Fruit fly (Drosophila melanogaster): ENCODE results near the gene CG13284.
A peak's percentile ranks its signal among the peaks of the same experiment; 100 is the strongest.

The CG13284 gene

dm6 chr2L:16798705-16799104 is 49.8 kb downstream of the CG13284 start, which contains the start of gene Ugt37D1 (continued):
- TF ChIP-seq tin (GFP tag; optimal IDR thresholded peaks at IDR 0.05): no peak
- no peak for TF ChIP-seq ranshi (GFP tag; IDR thresholded peaks at IDR 0.05)
- TF ChIP-seq ap (GFP tag; IDR thresholded peaks at IDR 0.05): no peak
- no peak for TF ChIP-seq Spps (tag; optimal IDR thresholded peaks at IDR 0.05)
- TF ChIP-seq CG11085 (GFP tag; IDR thresholded peaks at IDR 0.05): no peak
- TF ChIP-seq Jarid2 (GFP tag; optimal IDR thresholded peaks at IDR 0.05): peak; percentile 26
- no peak for TF ChIP-seq CG10565 (GFP tag; optimal IDR thresholded peaks at IDR 0.05)
- TF ChIP-seq Ets97D (GFP tag; optimal IDR thresholded peaks at IDR 0.05): no peak
- no peak for TF ChIP-seq Dfd (GFP tag; optimal IDR thresholded peaks at IDR 0.05)
- TF ChIP-seq CG31365 (tag; optimal IDR thresholded peaks at IDR 0.05): no peak
- no peak for TF ChIP-seq NC2α (GFP tag; optimal IDR thresholded peaks at IDR 0.05)
- no peak for TF ChIP-seq CG3163 (GFP tag; optimal IDR thresholded peaks at IDR 0.05)
- TF ChIP-seq CG5180 (GFP tag; optimal IDR thresholded peaks at IDR 0.05): no peak
- TF ChIP-seq gro (GFP tag; optimal IDR thresholded peaks at IDR 0.05): no peak
- TF ChIP-seq Rx (GFP tag; IDR thresholded peaks at IDR 0.05): no peak
- no peak for TF ChIP-seq maf-S (GFP tag; optimal IDR thresholded peaks at IDR 0.05)
- no peak for TF ChIP-seq disco-r (GFP tag; optimal IDR thresholded peaks at IDR 0.05)
- no peak for TF ChIP-seq CG1024 (GFP tag; IDR thresholded peaks at IDR 0.05)
- TF ChIP-seq CG13624 (GFP tag; optimal IDR thresholded peaks at IDR 0.05): no peak
- TF ChIP-seq bigmax (GFP tag; optimal IDR thresholded peaks at IDR 0.05): no peak
- TF ChIP-seq Mrtf (GFP tag; IDR thresholded peaks at IDR 0.05): no peak
- TF ChIP-seq CG2202 (tag; optimal IDR thresholded peaks at IDR 0.05): no peak
- TF ChIP-seq btn (GFP tag; optimal IDR thresholded peaks at IDR 0.05): no peak
- no peak for TF ChIP-seq CG6791 (GFP tag; IDR thresholded peaks at IDR 0.05; ENCODE audit: partially characterized antibody)
- no peak for TF ChIP-seq eyg (GFP tag; optimal IDR thresholded peaks at IDR 0.05)
- no peak for TF ChIP-seq abd-A (tag; optimal IDR thresholded peaks at IDR 0.05)
- TF ChIP-seq CG10321 (GFP tag; IDR thresholded peaks at IDR 0.05): no peak
- TF ChIP-seq CG15269 (tag; optimal IDR thresholded peaks at IDR 0.05): peak; percentile 5
- no peak for TF ChIP-seq fd3F (GFP tag; optimal IDR thresholded peaks at IDR 0.05)
- no peak for TF ChIP-seq jumu (GFP tag; optimal IDR thresholded peaks at IDR 0.05)
- TF ChIP-seq schlank (tag; optimal IDR thresholded peaks at IDR 0.05): no peak
- peak; percentile 24 for TF ChIP-seq Meics (GFP tag; optimal IDR thresholded peaks at IDR 0.05)
- TF ChIP-seq tap (tag; optimal IDR thresholded peaks at IDR 0.05): no peak
- TF ChIP-seq CG9817 (tag; optimal IDR thresholded peaks at IDR 0.05): no peak
- TF ChIP-seq Dek (tag; optimal IDR thresholded peaks at IDR 0.05): no peak
- no peak for TF ChIP-seq HLH54F (GFP tag; optimal IDR thresholded peaks at IDR 0.05)
- TF ChIP-seq hbn (GFP tag; IDR thresholded peaks at IDR 0.05; ENCODE audit: partially characterized antibody): no peak
- TF ChIP-seq CG4424 (GFP tag; optimal IDR thresholded peaks at IDR 0.05): no peak
- TF ChIP-seq E2f1 (GFP tag; IDR thresholded peaks at IDR 0.05): no peak
- TF ChIP-seq CG11695 (GFP tag; IDR thresholded peaks at IDR 0.05): peak; percentile 70; the same call in 1 of the 3 replicates
- TF ChIP-seq wek (GFP tag; optimal IDR thresholded peaks at IDR 0.05): no peak
- TF ChIP-seq chinmo (GFP tag; IDR thresholded peaks at IDR 0.05; ENCODE audit: partially characterized antibody): 0 out of 4 replicates have a peak, but pooled peaks have one; percentile 66
- TF ChIP-seq CG13296 (GFP tag; optimal IDR thresholded peaks at IDR 0.05): no peak
- TF ChIP-seq Neu2 (GFP tag; optimal IDR thresholded peaks at IDR 0.05; ENCODE audit: borderline replicate concordance): no peak
- peak; percentile 99 for TF ChIP-seq kah (GFP tag; optimal IDR thresholded peaks at IDR 0.05)
- no peak for TF ChIP-seq lilli (GFP tag; optimal IDR thresholded peaks at IDR 0.05)
- TF ChIP-seq CG8924 (tag; optimal IDR thresholded peaks at IDR 0.05): no peak
- no peak for TF ChIP-seq CG10431 (GFP tag; optimal IDR thresholded peaks at IDR 0.05)
- TF ChIP-seq fd64A (GFP tag; optimal IDR thresholded peaks at IDR 0.05): no peak
- TF ChIP-seq ewg (GFP tag; optimal IDR thresholded peaks at IDR 0.05): no peak
- no peak for TF ChIP-seq kay (GFP tag; optimal IDR thresholded peaks at IDR 0.05)
- no peak; the same call in 2 of the 3 replicates for TF ChIP-seq row (GFP tag; IDR thresholded peaks at IDR 0.05)
